Fruit fly (Drosophila melanogaster) whole organism, embryonic: Measurements from ENCODE around the gene CG14618.

Experiments
- B-H2 ChIP-seq: fragments of 200-800 bp; sonication (Bioruptor generic); optimal IDR thresholded peaks from 2 replicates; lab custom pipeline; 2018; ENCODE audit warnings: missing biosample characterization, mild to moderate bottlenecking, missing genetic modification characterization
- C15 ChIP-seq: fragments of 200-800 bp; sonication (Bioruptor generic); IDR thresholded peaks from 3 replicates; pipeline ENCODE4 v1.3.6; 2022; ENCODE audit warnings: missing biosample characterization, missing genetic modification characterization
- CG10959 ChIP-seq: fragments of 200-800 bp; sonication (Bioruptor generic); IDR thresholded peaks from 2 replicates; pipeline ENCODE4 v1.3.6; 2022; ENCODE audit warnings: missing biosample characterization, missing genetic modification characterization
- CG11398 ChIP-seq: fragments of 200-800 bp; sonication (Bioruptor generic); optimal IDR thresholded peaks from 2 replicates; lab custom pipeline; 2016; ENCODE audit warnings: missing biosample characterization, missing genetic modification characterization
- CG11695 ChIP-seq: fragments of 200-800 bp; sonication (Bioruptor generic); IDR thresholded peaks from 3 replicates; pipeline ENCODE4 v1.3.6; 2022; ENCODE audit warnings: missing biosample characterization, missing genetic modification characterization
- CG12071 ChIP-seq: fragments of 200-800 bp; sonication (Bioruptor generic); optimal IDR thresholded peaks from 3 replicates; lab custom pipeline; 2018; ENCODE audit warnings: missing biosample characterization, mild to moderate bottlenecking, missing genetic modification characterization
- CG12391 ChIP-seq: fragments of 200-800 bp; sonication (Bioruptor generic); optimal IDR thresholded peaks from 3 replicates; lab custom pipeline; 2018; ENCODE audit warnings: missing biosample characterization, mild to moderate bottlenecking, missing genetic modification characterization, moderate library complexity
- CG12769 ChIP-seq: fragments of 200-800 bp; sonication (Bioruptor generic); optimal IDR thresholded peaks from 2 replicates; lab custom pipeline; 2019; ENCODE audit warnings: missing biosample characterization, mild to moderate bottlenecking, missing genetic modification characterization, moderate library complexity
- CG15073 ChIP-seq: fragments of 200-800 bp; sonication (Bioruptor generic); optimal IDR thresholded peaks from 2 replicates; lab custom pipeline; 2016; ENCODE audit warnings: missing biosample characterization, missing genetic modification characterization
- CG16813 ChIP-seq: fragments of 200-800 bp; sonication (Bioruptor generic); IDR thresholded peaks from 3 replicates; pipeline ENCODE4 v1.3.6; 2022; ENCODE audit warnings: missing biosample characterization, missing genetic modification characterization; ENCODE audit not compliant: partially characterized antibody
- CG17186 ChIP-seq: fragments of 200-800 bp; sonication (Bioruptor generic); optimal IDR thresholded peaks from 3 replicates; lab custom pipeline; 2017; ENCODE audit warnings: missing biosample characterization, missing genetic modification reagents, missing genetic modification characterization
- CG17359 ChIP-seq: fragments of 200-800 bp; sonication (Bioruptor generic); optimal IDR thresholded peaks from 3 replicates; lab custom pipeline; 2018; ENCODE audit warnings: missing biosample characterization, mild to moderate bottlenecking, missing genetic modification characterization, moderate library complexity
- CG2202 ChIP-seq: fragments of 200-800 bp; sonication (Bioruptor generic); optimal IDR thresholded peaks from 2 replicates; lab custom pipeline; 2018; ENCODE audit warnings: missing biosample characterization, mild to moderate bottlenecking, missing genetic modification characterization
- CG31224 ChIP-seq: fragments of 200-800 bp; sonication (Bioruptor generic); IDR thresholded peaks from 2 replicates; pipeline ENCODE4 v1.3.6; 2022; ENCODE audit warnings: missing biosample characterization, missing genetic modification characterization
- CG34376 ChIP-seq: fragments of 200-800 bp; sonication (Bioruptor generic); optimal IDR thresholded peaks from 2 replicates; lab custom pipeline; 2018; ENCODE audit warnings: missing biosample characterization, mild to moderate bottlenecking, missing genetic modification characterization
- CG4424 ChIP-seq: fragments of 200-800 bp; sonication (Bioruptor generic); optimal IDR thresholded peaks from 3 replicates; lab custom pipeline; 2016; ENCODE audit warnings: missing biosample characterization, missing genetic modification characterization
- CG4707 ChIP-seq: fragments of 200-800 bp; sonication (Bioruptor generic); optimal IDR thresholded peaks from 2 replicates; lab custom pipeline; 2018; ENCODE audit warnings: missing biosample characterization, mild to moderate bottlenecking, missing genetic modification characterization, moderate library complexity
- CG6272 ChIP-seq: fragments of 200-800 bp; sonication (Bioruptor generic); IDR thresholded peaks from 2 replicates; pipeline ENCODE4 v1.3.6; 2022; ENCODE audit warnings: missing biosample characterization, missing genetic modification characterization
- CG8290 ChIP-seq, 3 experiments: fragments of 200-800 bp; sonication (Bioruptor generic); optimal IDR thresholded peaks; 2 replicates each; lab custom pipeline; 2016 to 2019; ENCODE audit warnings: missing biosample characterization in 3 of 3, missing genetic modification characterization in 3 of 3, mild to moderate bottlenecking in 2 of 3, moderate library complexity in 1 of 3
- Dad ChIP-seq: fragments of 200-800 bp; sonication (Bioruptor generic); optimal IDR thresholded peaks from 3 replicates; lab custom pipeline; 2016; ENCODE audit warnings: missing biosample characterization, missing genetic modification characterization
- Deaf1 ChIP-seq: fragments of 200-800 bp; optimal IDR thresholded peaks from 3 replicates; lab custom pipeline; 2019; ENCODE audit warnings: missing biosample characterization, mild to moderate bottlenecking, missing genetic modification characterization, moderate library complexity
- Dip2 ChIP-seq: fragments of 200-800 bp; sonication (Bioruptor generic); IDR thresholded peaks from 2 replicates; pipeline ENCODE4 v1.3.6; 2022; ENCODE audit warnings: missing biosample characterization, missing genetic modification characterization
- Hr39 ChIP-seq: fragments of >200 bp; optimal IDR thresholded peaks from 2 replicates; lab custom pipeline; 2017
- MTF-1 ChIP-seq: fragments of 200-800 bp; sonication (Bioruptor generic); optimal IDR thresholded peaks from 2 replicates; lab custom pipeline; 2018; ENCODE audit warnings: missing biosample characterization, mild to moderate bottlenecking, missing genetic modification characterization, borderline replicate concordance
- Mad ChIP-seq: fragments of 200-800 bp; sonication (Bioruptor generic); optimal IDR thresholded peaks from 2 replicates; lab custom pipeline; 2016; ENCODE audit warnings: missing biosample characterization, missing genetic modification characterization
- Neu2 ChIP-seq: fragments of 200-800 bp; sonication (Bioruptor generic); optimal IDR thresholded peaks from 3 replicates; lab custom pipeline; 2016; ENCODE audit warnings: missing biosample characterization, missing genetic modification characterization, borderline replicate concordance
- Nf-YB ChIP-seq: fragments of 200-800 bp; sonication (Bioruptor generic); optimal IDR thresholded peaks from 3 replicates; lab custom pipeline; 2019; ENCODE audit warnings: missing biosample characterization, mild to moderate bottlenecking, missing genetic modification characterization, moderate library complexity
- PHDP ChIP-seq: fragments of 200-800 bp; sonication (Bioruptor generic); optimal IDR thresholded peaks from 3 replicates; lab custom pipeline; 2018; ENCODE audit warnings: missing biosample characterization, mild to moderate bottlenecking, missing genetic modification characterization, moderate library complexity
- Side ChIP-seq: fragments of 200-800 bp; sonication (Bioruptor generic); optimal IDR thresholded peaks from 2 replicates; lab custom pipeline; 2016; ENCODE audit warnings: missing biosample characterization, missing genetic modification characterization
- Six4 ChIP-seq: fragments of 200-800 bp; sonication (Bioruptor generic); optimal IDR thresholded peaks from 2 replicates; lab custom pipeline; 2016; ENCODE audit warnings: missing biosample characterization, missing genetic modification characterization
- ab ChIP-seq: fragments of 200-800 bp; sonication (Bioruptor generic); optimal IDR thresholded peaks from 2 replicates; lab custom pipeline; 2016; ENCODE audit warnings: missing biosample characterization, missing genetic modification characterization
- bcd ChIP-seq: fragments of 200-800 bp; sonication (Bioruptor generic); optimal IDR thresholded peaks from 2 replicates; lab custom pipeline; 2017; ENCODE audit warnings: missing biosample characterization, mild to moderate bottlenecking, missing genetic modification characterization
- crc ChIP-seq: fragments of 200-800 bp; sonication (Bioruptor generic); optimal IDR thresholded peaks from 2 replicates; lab custom pipeline; 2016; ENCODE audit warnings: missing biosample characterization, missing genetic modification characterization
- dati ChIP-seq: fragments of 200-800 bp; sonication (Bioruptor generic); IDR thresholded peaks from 2 replicates; pipeline ENCODE4 v1.3.6; 2022; ENCODE audit warnings: missing biosample characterization, missing genetic modification characterization
- dm ChIP-seq: fragments of 200-800 bp; sonication (Bioruptor generic); optimal IDR thresholded peaks from 3 replicates; lab custom pipeline; 2016; ENCODE audit warnings: missing biosample characterization, missing genetic modification characterization
- fu2 ChIP-seq: fragments of 200-800 bp; sonication (Bioruptor generic); optimal IDR thresholded peaks from 2 replicates; lab custom pipeline; 2016; ENCODE audit warnings: missing biosample characterization, missing genetic modification characterization
- gem ChIP-seq: fragments of 200-800 bp; sonication (Bioruptor generic); optimal IDR thresholded peaks from 2 replicates; lab custom pipeline; 2019; ENCODE audit warnings: missing biosample characterization, mild to moderate bottlenecking, missing genetic modification characterization, moderate library complexity
- grau ChIP-seq: fragments of 200-800 bp; optimal IDR thresholded peaks from 3 replicates; lab custom pipeline; 2019; ENCODE audit warnings: missing biosample characterization, mild to moderate bottlenecking, missing genetic modification characterization, moderate library complexity
- jumu ChIP-seq: fragments of 200-800 bp; sonication (Bioruptor generic); optimal IDR thresholded peaks from 3 replicates; lab custom pipeline; 2016; ENCODE audit warnings: missing biosample characterization, missing genetic modification characterization
- knrl ChIP-seq: fragments of 200-800 bp; sonication (Bioruptor generic); IDR thresholded peaks from 3 replicates; pipeline ENCODE4 v1.3.6; 2022; ENCODE audit warnings: missing biosample characterization, missing genetic modification characterization; ENCODE audit not compliant: partially characterized antibody
- nau ChIP-seq: fragments of 200-800 bp; sonication (Bioruptor generic); optimal IDR thresholded peaks from 3 replicates; lab custom pipeline; 2017; ENCODE audit warnings: missing biosample characterization, mild to moderate bottlenecking, missing genetic modification characterization, missing genetic modification reagents
- salm ChIP-seq: fragments of 200-800 bp; sonication (Bioruptor generic); optimal IDR thresholded peaks from 2 replicates; lab custom pipeline; 2018; ENCODE audit warnings: missing biosample characterization, mild to moderate bottlenecking, missing genetic modification characterization
- sc ChIP-seq, 3 experiments: fragments of >200 bp in 2 of 3; fragments of 200-800 bp in 1 of 3; sonication (Bioruptor generic) in 1 of 3; optimal IDR thresholded peaks; 2 replicates in 2 of 3; 3 replicates in 1 of 3; lab custom pipeline; 2017; ENCODE audit warnings: mild to moderate bottlenecking in 1 of 3, missing biosample characterization in 1 of 3, missing genetic modification characterization in 1 of 3, missing genetic modification reagents in 1 of 3
- shn ChIP-seq: fragments of 200-800 bp; sonication (Bioruptor generic); optimal IDR thresholded peaks from 3 replicates; lab custom pipeline; 2016; ENCODE audit warnings: missing biosample characterization, missing genetic modification characterization
- sima ChIP-seq: fragments of 200-800 bp; sonication (Bioruptor generic); optimal IDR thresholded peaks from 2 replicates; lab custom pipeline; 2016; ENCODE audit warnings: missing biosample characterization, missing genetic modification characterization
- sna ChIP-seq: fragments of 200-800 bp; sonication (Bioruptor generic); IDR thresholded peaks from 2 replicates; pipeline ENCODE4 v1.3.6; 2022; ENCODE audit warnings: missing biosample characterization, missing genetic modification characterization; ENCODE audit not compliant: partially characterized antibody
- ssp ChIP-seq: fragments of 200-800 bp; sonication (Bioruptor generic); IDR thresholded peaks from 2 replicates; pipeline ENCODE4 v1.3.6; 2022; ENCODE audit warnings: missing biosample characterization, missing genetic modification characterization
- sug ChIP-seq: fragments of 200-800 bp; optimal IDR thresholded peaks from 2 replicates; lab custom pipeline; 2019; ENCODE audit warnings: missing biosample characterization, mild to moderate bottlenecking, missing genetic modification characterization, moderate library complexity
- vvl ChIP-seq: fragments of 200-800 bp; sonication (Bioruptor generic); IDR thresholded peaks from 2 replicates; pipeline ENCODE4 v1.3.6; 2022; ENCODE audit warnings: missing biosample characterization, missing genetic modification characterization

CG14618 gene

DNA sequence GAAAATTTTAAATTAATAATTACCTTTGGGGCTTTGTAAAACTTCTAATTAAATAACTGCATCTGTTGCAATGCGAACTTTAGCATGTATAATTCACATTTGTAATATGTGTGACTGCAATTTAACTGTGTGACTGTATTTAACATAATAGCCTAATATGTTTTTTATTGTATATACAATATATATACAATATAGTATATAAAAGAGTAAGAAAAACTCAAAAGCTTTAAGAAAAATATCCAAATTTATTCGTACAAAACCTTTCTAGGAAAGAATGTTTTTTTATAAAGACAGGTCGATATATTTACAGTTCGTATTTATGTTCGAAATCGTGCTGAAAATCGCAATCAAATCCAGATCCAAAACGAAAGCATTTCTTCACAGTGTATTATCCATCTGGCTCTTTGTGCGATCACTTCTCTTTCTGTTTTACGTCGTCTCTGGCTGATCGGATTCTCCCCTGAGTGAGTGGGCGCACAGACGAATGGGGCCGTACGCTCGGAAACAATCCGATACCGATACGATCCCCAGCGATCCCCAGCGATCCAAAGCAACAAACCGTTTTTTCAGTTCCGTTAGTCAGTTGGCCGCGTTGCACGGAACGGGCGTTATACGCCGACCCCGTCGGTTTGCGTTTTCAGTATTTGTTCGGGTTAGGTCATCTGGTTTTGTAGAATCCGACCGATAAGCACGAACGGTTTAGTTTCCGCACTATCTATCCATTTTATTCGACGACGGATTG lies 17.7 kb downstream of the CG14618 start (continued):
- TF ChIP-seq Mad (GFP tag; lab: Kevin White, UChicago) (no peak), CG34376 (peak; percentile 15), CG12769 (peak; percentile 87), Dip2 (GFP tag; lab: Robert Waterston, UW) (no peak), CG11398 (GFP tag; lab: Kevin White, UChicago) (no peak), C15 (GFP tag; lab: Robert Waterston, UW) (no peak), CG6272 (GFP tag; lab: Robert Waterston, UW) (no peak), B-H2 (GFP tag; lab: Kevin White, UChicago) (no peak), MTF-1 (GFP tag; lab: Kevin White, UChicago) (no peak), Dad (no peak), CG15073 (no peak), Side (GFP tag; lab: Kevin White, UChicago) (no peak), CG2202 (no peak), CG8290 (GFP tag; optimal IDR thresholded peaks at IDR 0.05; lab: Kevin White, UChicago) (no peak), CG8290 (tag; optimal IDR thresholded peaks at IDR 0.05; lab: Kevin White, UChicago) (no peak), sug (tag; lab: Kevin White, UChicago) (peak; percentile 78), vvl (0 out of 2 replicates have a peak, but pooled peaks have one; percentile 19), Nf-YB (GFP tag; lab: Kevin White, UChicago) (peak; percentile 38), grau (tag; lab: Kevin White, UChicago) (peak; percentile 78), shn (no peak), CG10959 (GFP tag; lab: Robert Waterston, UW) (no peak), CG31224 (GFP tag; lab: Robert Waterston, UW) (peak; percentile 48), ssp (0 out of 2 replicates have a peak, but pooled peaks have one; percentile 12), Neu2 (no peak), crc (no peak), sc (optimal IDR thresholded peaks at IDR 0.05; lab: Kevin White, UChicago) (no peak), sc (GFP tag; optimal IDR thresholded peaks at IDR 0.05; lab: Kevin White, UChicago) (peak; percentile 47), CG4707 (GFP tag; lab: Kevin White, UChicago) (no peak), gem (peak; percentile 84), ab (no peak), bcd (GFP tag; lab: Kevin White, UChicago) (peak; percentile 68), Deaf1 (tag; lab: Kevin White, UChicago) (peak; percentile 95), CG17186 (GFP tag; lab: Kevin White, UChicago) (no peak), CG17359 (peak; percentile 51), CG16813 (GFP tag; lab: Robert Waterston, UW) (no peak), CG12071 (GFP tag; lab: Kevin White, UChicago) (no peak), PHDP (tag; lab: Kevin White, UChicago) (peak; percentile 40), sima (GFP tag; lab: Kevin White, UChicago) (no peak), jumu (GFP tag; lab: Kevin White, UChicago) (no peak), dm (GFP tag; lab: Kevin White, UChicago) (no peak), fu2 (GFP tag; lab: Kevin White, UChicago) (no peak), sna (GFP tag; lab: Robert Waterston, UW) (no peak), Six4 (GFP tag; lab: Kevin White, UChicago) (peak; percentile 46), nau (GFP tag; lab: Kevin White, UChicago) (no peak), CG12391 (tag; lab: Kevin White, UChicago) (no peak), CG4424 (GFP tag; lab: Kevin White, UChicago) (peak; percentile 63), salm (tag; lab: Kevin White, UChicago) (no peak), dati (GFP tag; lab: Robert Waterston, UW) (no peak), Hr39 (lab: Kevin White, UChicago) (no peak), knrl (no peak), CG11695 (0 out of 3 replicates have a peak, but pooled peaks have one; percentile 55)
